Fruit fly (Drosophila melanogaster) whole organism, embryonic: ENCODE results near the gene CG11882.

Source experiments
- Bdp1 ChIP-seq: fragments of 200-800 bp; sonication (Bioruptor generic); optimal IDR thresholded peaks from 3 replicates; lab custom pipeline; 2016; ENCODE audit warnings: missing biosample characterization, missing genetic modification characterization
- CG11504 ChIP-seq: fragments of 200-800 bp; sonication (Bioruptor generic); optimal IDR thresholded peaks from 3 replicates; lab custom pipeline; 2019; ENCODE audit warnings: missing biosample characterization, mild to moderate bottlenecking, missing genetic modification characterization, moderate library complexity
- CG11695 ChIP-seq: fragments of 200-800 bp; sonication (Bioruptor generic); IDR thresholded peaks from 3 replicates; pipeline ENCODE4 v1.3.6; 2022; ENCODE audit warnings: missing biosample characterization, missing genetic modification characterization
- CG13424 ChIP-seq: fragments of 200-800 bp; sonication (Bioruptor generic); optimal IDR thresholded peaks from 2 replicates; lab custom pipeline; 2019; ENCODE audit warnings: missing biosample characterization, mild to moderate bottlenecking, missing genetic modification characterization, moderate library complexity
- CG14050 ChIP-seq: fragments of 200-800 bp; sonication (Bioruptor generic); IDR thresholded peaks from 3 replicates; pipeline ENCODE4 v1.3.6; 2022; ENCODE audit warnings: missing biosample characterization, missing genetic modification characterization
- CG17802 ChIP-seq: fragments of 200-800 bp; sonication (Bioruptor generic); optimal IDR thresholded peaks from 2 replicates; lab custom pipeline; 2018; ENCODE audit warnings: missing biosample characterization, mild to moderate bottlenecking, missing genetic modification characterization, moderate library complexity
- CG17829 ChIP-seq: fragments of 200-800 bp; optimal IDR thresholded peaks from 2 replicates; lab custom pipeline; 2019; ENCODE audit warnings: missing biosample characterization, mild to moderate bottlenecking, missing genetic modification characterization, moderate library complexity
- CG17912 ChIP-seq: fragments of 200-800 bp; sonication (Bioruptor generic); optimal IDR thresholded peaks from 2 replicates; lab custom pipeline; 2018; ENCODE audit warnings: missing biosample characterization, mild to moderate bottlenecking, missing genetic modification characterization
- CG2116 ChIP-seq: fragments of 200-800 bp; sonication (Bioruptor generic); optimal IDR thresholded peaks from 3 replicates; lab custom pipeline; 2018; ENCODE audit warnings: missing biosample characterization, mild to moderate bottlenecking, missing genetic modification characterization
- CG2712 ChIP-seq: fragments of 200-800 bp; optimal IDR thresholded peaks from 3 replicates; lab custom pipeline; 2019; ENCODE audit warnings: missing biosample characterization, mild to moderate bottlenecking, missing genetic modification characterization, moderate library complexity
- CG3838 ChIP-seq: fragments of 200-800 bp; sonication (Bioruptor generic); optimal IDR thresholded peaks from 3 replicates; lab custom pipeline; 2016; ENCODE audit warnings: missing biosample characterization, missing genetic modification characterization
- CG8290 ChIP-seq, 3 experiments: fragments of 200-800 bp; sonication (Bioruptor generic); optimal IDR thresholded peaks; 2 replicates each; lab custom pipeline; 2016 to 2019; ENCODE audit warnings: missing biosample characterization in 3 of 3, missing genetic modification characterization in 3 of 3, mild to moderate bottlenecking in 2 of 3, moderate library complexity in 1 of 3
- CG9817 ChIP-seq: fragments of 200-800 bp; sonication (Bioruptor generic); optimal IDR thresholded peaks from 2 replicates; lab custom pipeline; 2018; ENCODE audit warnings: missing biosample characterization, mild to moderate bottlenecking, missing genetic modification characterization, moderate library complexity
- Dp ChIP-seq: fragments of 200-800 bp; sonication (Bioruptor generic); optimal IDR thresholded peaks from 2 replicates; lab custom pipeline; 2018; ENCODE audit warnings: missing biosample characterization, mild to moderate bottlenecking, missing genetic modification characterization, moderate library complexity
- Drgx ChIP-seq: fragments of 200-800 bp; sonication (Bioruptor generic); IDR thresholded peaks from 2 replicates; pipeline ENCODE4 v1.3.6; 2022; ENCODE audit warnings: missing biosample characterization, missing genetic modification characterization
- Eip74EF ChIP-seq, 2 experiments: fragments of 200-800 bp in 1 of 2; fragments of >200 bp in 1 of 2; sonication (Bioruptor generic) in 1 of 2; optimal IDR thresholded peaks; 2 replicates each; lab custom pipeline; 2017 to 2019; ENCODE audit warnings: missing biosample characterization in 2 of 2, missing genetic modification characterization in 2 of 2, mild to moderate bottlenecking in 1 of 2, moderate library complexity in 1 of 2
- Gsc ChIP-seq: fragments of 200-800 bp; sonication (Bioruptor generic); IDR thresholded peaks from 2 replicates; pipeline ENCODE4 v1.3.6; 2022; ENCODE audit warnings: missing biosample characterization, missing genetic modification characterization
- HLHmδ ChIP-seq: fragments of 200-800 bp; sonication (Bioruptor generic); optimal IDR thresholded peaks from 2 replicates; lab custom pipeline; 2018; ENCODE audit warnings: missing biosample characterization, mild to moderate bottlenecking, missing genetic modification characterization, moderate library complexity
- Hr51 ChIP-seq, 2 experiments: fragments of 200-800 bp; sonication (Bioruptor generic); optimal IDR thresholded peaks; 2 replicates in 1 of 2; 3 replicates in 1 of 2; lab custom pipeline; 2016 to 2018; ENCODE audit warnings: missing biosample characterization in 2 of 2, missing genetic modification characterization in 2 of 2, mild to moderate bottlenecking in 1 of 2, moderate library complexity in 1 of 2
- Hr78 ChIP-seq, 2 experiments: fragments of 200-800 bp in 1 of 2; fragments of >200 bp in 1 of 2; sonication (Bioruptor generic) in 1 of 2; optimal IDR thresholded peaks; 2 replicates each; lab custom pipeline; 2017 to 2019; ENCODE audit warnings: missing biosample characterization in 2 of 2, missing genetic modification characterization in 2 of 2, mild to moderate bottlenecking in 1 of 2, moderate library complexity in 1 of 2
- Hsf ChIP-seq: fragments of 200-800 bp; sonication (Bioruptor generic); optimal IDR thresholded peaks from 3 replicates; lab custom pipeline; 2016; ENCODE audit warnings: missing biosample characterization, missing genetic modification characterization
- MTF-1 ChIP-seq: fragments of 200-800 bp; sonication (Bioruptor generic); optimal IDR thresholded peaks from 2 replicates; lab custom pipeline; 2018; ENCODE audit warnings: missing biosample characterization, mild to moderate bottlenecking, missing genetic modification characterization, borderline replicate concordance
- Max ChIP-seq: fragments of 200-800 bp; sonication (Bioruptor generic); optimal IDR thresholded peaks from 2 replicates; lab custom pipeline; 2016; ENCODE audit warnings: missing biosample characterization, mild to moderate bottlenecking, missing genetic modification characterization
- NfI ChIP-seq: fragments of 200-800 bp; sonication (Bioruptor generic); optimal IDR thresholded peaks from 3 replicates; lab custom pipeline; 2018; ENCODE audit warnings: missing biosample characterization, mild to moderate bottlenecking, missing genetic modification characterization, moderate library complexity
- PHDP ChIP-seq: fragments of 200-800 bp; sonication (Bioruptor generic); optimal IDR thresholded peaks from 3 replicates; lab custom pipeline; 2018; ENCODE audit warnings: missing biosample characterization, mild to moderate bottlenecking, missing genetic modification characterization, moderate library complexity
- Sox100B ChIP-seq: fragments of 200-800 bp; sonication (Bioruptor generic); optimal IDR thresholded peaks from 3 replicates; lab custom pipeline; 2018; ENCODE audit warnings: missing biosample characterization, mild to moderate bottlenecking, missing genetic modification characterization
- Taf1 ChIP-seq: fragments of 200-800 bp; sonication (Bioruptor generic); IDR thresholded peaks from 2 replicates; pipeline ENCODE4 v1.3.6; 2022; ENCODE audit warnings: missing biosample characterization, missing genetic modification characterization
- az2 ChIP-seq: fragments of 200-800 bp; sonication (Bioruptor generic); optimal IDR thresholded peaks from 3 replicates; lab custom pipeline; 2016; ENCODE audit warnings: missing biosample characterization, missing genetic modification characterization
- da ChIP-seq: fragments of 200-800 bp; sonication (Bioruptor generic); optimal IDR thresholded peaks from 2 replicates; lab custom pipeline; 2016; ENCODE audit warnings: missing biosample characterization, missing genetic modification characterization
- dan ChIP-seq: fragments of 200-800 bp; sonication (Bioruptor generic); IDR thresholded peaks from 2 replicates; pipeline ENCODE4 v1.3.6; 2022; ENCODE audit warnings: missing biosample characterization, missing genetic modification characterization
- emc ChIP-seq: fragments of 200-800 bp; sonication (Bioruptor generic); optimal IDR thresholded peaks from 2 replicates; lab custom pipeline; 2016; ENCODE audit warnings: missing biosample characterization, missing genetic modification characterization
- en ChIP-seq: fragments of 200-800 bp; sonication (Bioruptor generic); optimal IDR thresholded peaks from 2 replicates; lab custom pipeline; 2016; ENCODE audit warnings: missing biosample characterization, missing genetic modification characterization
- ftz-f1 ChIP-seq: fragments of 200-800 bp; sonication (Bioruptor generic); optimal IDR thresholded peaks from 2 replicates; lab custom pipeline; 2016; ENCODE audit warnings: missing biosample characterization, missing genetic modification characterization
- gcm2 ChIP-seq: fragments of 200-800 bp; sonication (Bioruptor generic); optimal IDR thresholded peaks from 2 replicates; lab custom pipeline; 2016; ENCODE audit warnings: missing biosample characterization, missing genetic modification characterization
- grau ChIP-seq: fragments of 200-800 bp; optimal IDR thresholded peaks from 3 replicates; lab custom pipeline; 2019; ENCODE audit warnings: missing biosample characterization, mild to moderate bottlenecking, missing genetic modification characterization, moderate library complexity
- lab ChIP-seq: fragments of 200-800 bp; sonication (Bioruptor generic); optimal IDR thresholded peaks from 3 replicates; lab custom pipeline; 2017; ENCODE audit warnings: missing biosample characterization, missing genetic modification characterization, mild to moderate bottlenecking, moderate library complexity, missing genetic modification reagents
- lov ChIP-seq, 2 experiments: fragments of 200-800 bp in 1 of 2; fragments of >200 bp in 1 of 2; sonication (Bioruptor generic) in 1 of 2; IDR thresholded peaks in 1 of 2; optimal IDR thresholded peaks in 1 of 2; 2 replicates in 1 of 2; 3 replicates in 1 of 2; pipeline versions ENCODE4 v1.3.6 to Lab custom; 2017 to 2022; ENCODE audit warnings: missing biosample characterization in 1 of 2, missing genetic modification characterization in 1 of 2
- nmo ChIP-seq: fragments of 200-800 bp; sonication (Bioruptor generic); optimal IDR thresholded peaks from 2 replicates; lab custom pipeline; 2018; ENCODE audit warnings: missing biosample characterization, mild to moderate bottlenecking, missing genetic modification characterization, moderate library complexity
- prd ChIP-seq, 3 experiments: fragments of >200 bp in 2 of 3; fragments of 200-800 bp in 1 of 3; sonication (Bioruptor generic) in 1 of 3; optimal IDR thresholded peaks in 2 of 3; IDR thresholded peaks in 1 of 3; 2 replicates in 2 of 3; 3 replicates in 1 of 3; pipeline versions ENCODE4 v1.3.6 to Lab custom; 2017 to 2022; ENCODE audit warnings: missing biosample characterization in 1 of 3, missing genetic modification characterization in 1 of 3
- repo ChIP-seq: fragments of 200-800 bp; sonication (Bioruptor generic); optimal IDR thresholded peaks from 2 replicates; lab custom pipeline; 2016; ENCODE audit warnings: missing biosample characterization, missing genetic modification characterization
- run ChIP-seq: fragments of 200-800 bp; sonication (Bioruptor generic); optimal IDR thresholded peaks from 3 replicates; lab custom pipeline; 2018; ENCODE audit warnings: missing biosample characterization, mild to moderate bottlenecking, missing genetic modification characterization
- sens ChIP-seq: fragments of 200-800 bp; sonication (Bioruptor generic); peaks from one replicate; lab custom pipeline; 2016; ENCODE audit warnings: missing biosample characterization, missing genetic modification characterization
- shn ChIP-seq: fragments of 200-800 bp; sonication (Bioruptor generic); optimal IDR thresholded peaks from 3 replicates; lab custom pipeline; 2016; ENCODE audit warnings: missing biosample characterization, missing genetic modification characterization
- stc ChIP-seq: fragments of 200-800 bp; sonication (Bioruptor generic); IDR thresholded peaks from 2 replicates; pipeline ENCODE4 v1.3.6; 2022; ENCODE audit warnings: missing biosample characterization, missing genetic modification characterization
- sug ChIP-seq: fragments of 200-800 bp; optimal IDR thresholded peaks from 2 replicates; lab custom pipeline; 2019; ENCODE audit warnings: missing biosample characterization, mild to moderate bottlenecking, missing genetic modification characterization, moderate library complexity
- toy ChIP-seq: fragments of 200-800 bp; sonication (Bioruptor generic); IDR thresholded peaks from 2 replicates; pipeline ENCODE4 v1.3.6; 2022; ENCODE audit warnings: missing biosample characterization, missing genetic modification characterization
- ttk ChIP-seq: fragments of 200-800 bp; sonication (Bioruptor generic); IDR thresholded peaks from 2 replicates; pipeline ENCODE4 v2.1.2; 2022; ENCODE audit warnings: missing biosample characterization, missing genetic modification characterization
- vvl ChIP-seq: fragments of 200-800 bp; sonication (Bioruptor generic); IDR thresholded peaks from 2 replicates; pipeline ENCODE4 v1.3.6; 2022; ENCODE audit warnings: missing biosample characterization, missing genetic modification characterization
- wdn ChIP-seq: fragments of 200-800 bp; sonication (Bioruptor generic); IDR thresholded peaks from 2 replicates; pipeline ENCODE4 v1.3.6; 2022; ENCODE audit warnings: missing biosample characterization, missing genetic modification characterization

Gene CG11882

dm6 chr3R:29124128-29124527, 23.8 kb downstream of the CG11882 start (continued):
- TF ChIP-seq NfI (GFP tag; lab: Kevin White, UChicago) (peak; percentile 58), CG3838 (GFP tag; lab: Kevin White, UChicago) (no peak), sug (tag; lab: Kevin White, UChicago) (no peak), lov (optimal IDR thresholded peaks at IDR 0.05; lab: Kevin White, UChicago) (no peak), lov (GFP tag; IDR thresholded peaks at IDR 0.05; lab: Robert Waterston, UW) (peak; percentile 86), Eip74EF (GFP tag; optimal IDR thresholded peaks at IDR 0.05; lab: Kevin White, UChicago) (no peak), run (tag; lab: Kevin White, UChicago) (no peak), en (peak; percentile 18), repo (GFP tag; lab: Kevin White, UChicago) (peak; percentile 24), CG17829 (peak; percentile 56), shn (peak; percentile 32), Taf1 (GFP tag; lab: Robert Waterston, UW) (peak; percentile 52; the same call in 1 of the 2 replicates), Hr78 (GFP tag; optimal IDR thresholded peaks at IDR 0.05; lab: Kevin White, UChicago) (no peak), PHDP (tag; lab: Kevin White, UChicago) (peak; percentile 59), CG11695 (GFP tag; lab: Robert Waterston, UW) (peak; percentile 77), emc (peak; percentile 31), dan (GFP tag; lab: Robert Waterston, UW) (peak; percentile 66), Drgx (GFP tag; lab: Robert Waterston, UW) (peak; percentile 53), lab (GFP tag; lab: Kevin White, UChicago) (peak; percentile 50), HLHmδ (GFP tag; lab: Kevin White, UChicago) (no peak), ttk (peak; percentile 73), ftz-f1 (GFP tag; lab: Kevin White, UChicago) (peak; percentile 75), CG11504 (tag; lab: Kevin White, UChicago) (no peak), CG17802 (tag; lab: Kevin White, UChicago) (peak; percentile 50), sens (peak; percentile 92), da (GFP tag; lab: Kevin White, UChicago) (no peak), CG8290 (GFP tag; optimal IDR thresholded peaks at IDR 0.05; lab: Kevin White, UChicago) (peak; percentile 25), CG8290 (tag; optimal IDR thresholded peaks at IDR 0.05; lab: Kevin White, UChicago) (peak in 1 of 2 experiments; percentile 84), Hsf (GFP tag; lab: Kevin White, UChicago) (peak; percentile 65), vvl (GFP tag; lab: Robert Waterston, UW) (peak; percentile 88), MTF-1 (GFP tag; lab: Kevin White, UChicago) (no peak), gcm2 (GFP tag; lab: Kevin White, UChicago) (no peak), Bdp1 (GFP tag; lab: Kevin White, UChicago) (peak; percentile 35), CG2116 (GFP tag; lab: Kevin White, UChicago) (no peak), grau (tag; lab: Kevin White, UChicago) (peak; percentile 96), CG13424 (peak; percentile 53), CG17912 (GFP tag; lab: Kevin White, UChicago) (no peak), toy (GFP tag; lab: Robert Waterston, UW) (no peak), stc (peak; percentile 72), CG2712 (tag; lab: Kevin White, UChicago) (peak; percentile 70), nmo (GFP tag; lab: Kevin White, UChicago) (peak; percentile 76), Gsc (peak; percentile 35; the same call in 1 of the 2 replicates), CG9817 (tag; lab: Kevin White, UChicago) (peak; percentile 57), Sox100B (GFP tag; lab: Kevin White, UChicago) (peak; percentile 24), prd (optimal IDR thresholded peaks at IDR 0.05; lab: Kevin White, UChicago) (no peak), prd (GFP tag; IDR thresholded peaks at IDR 0.05; lab: Robert Waterston, UW) (peak; percentile 90), Max (GFP tag; lab: Kevin White, UChicago) (no peak), wdn (peak; percentile 72), Dp (GFP tag; lab: Kevin White, UChicago) (no peak), az2 (GFP tag; lab: Kevin White, UChicago) (peak; percentile 60), CG14050 (GFP tag; lab: Robert Waterston, UW) (peak; percentile 60), Hr51 (GFP tag; optimal IDR thresholded peaks at IDR 0.05; lab: Kevin White, UChicago) (peak in 1 of 2 experiments; percentile 26)
